Worm (Caenorhabditis elegans): Measurements from ENCODE around the gene snt-1.

DNA sequence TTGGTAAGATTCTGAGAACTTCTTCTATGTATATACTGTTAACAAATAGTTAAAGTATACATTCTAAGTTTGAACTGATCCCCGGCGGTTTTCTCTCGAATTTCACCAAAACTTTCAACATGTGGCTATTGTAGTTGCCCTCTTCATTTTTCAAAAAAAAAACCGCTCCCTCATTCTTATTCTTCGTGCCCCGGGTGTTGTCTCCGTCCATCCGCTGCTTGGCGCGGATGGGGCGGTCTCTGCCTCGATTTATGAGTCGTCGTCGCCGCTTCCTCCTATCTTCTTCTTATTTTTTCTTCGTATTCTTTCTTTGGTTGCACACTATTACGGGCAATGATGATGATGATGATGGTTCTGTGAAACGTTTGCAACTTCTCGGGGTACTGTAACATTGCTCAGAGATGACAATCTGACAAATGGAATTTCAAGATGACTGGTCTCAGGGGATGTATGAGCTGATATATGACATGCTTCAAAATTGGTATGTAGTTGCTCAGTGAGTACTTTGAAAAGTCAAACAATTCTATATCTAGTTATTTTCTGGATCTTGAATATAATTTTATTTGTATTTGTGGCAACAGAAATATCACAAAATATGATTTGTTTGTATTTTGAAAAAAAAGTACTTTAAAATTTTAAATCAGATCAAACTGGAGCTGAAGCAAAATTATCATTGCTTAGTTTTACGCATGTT, 9.7 kb downstream of the snt-1 start:
- TF ChIP-seq W03F9.2 (tag; optimal IDR thresholded peaks at IDR 0.05) (no peak), him-1 (tag; optimal IDR thresholded peaks at IDR 0.05) (peak; percentile 16), dao-5 (tag; optimal IDR thresholded peaks at IDR 0.05) (no peak)

Data from whole organism, L4/young adult.